Fruit fly (Drosophila melanogaster) whole organism, prepupa: ENCODE results near the gene CG42693.

Experiments
- CG11294 ChIP-seq: fragments of 200-800 bp; sonication (Bioruptor generic); IDR thresholded peaks from 2 replicates; pipeline ENCODE4 v1.3.6; 2022; ENCODE audit warnings: missing biosample characterization, missing genetic modification characterization
- Lpt ChIP-seq: fragments of 200-800 bp; sonication (Bioruptor generic); optimal IDR thresholded peaks from 3 replicates; lab custom pipeline; 2016; ENCODE audit warnings: missing biosample characterization, missing genetic modification characterization
- OdsH ChIP-seq: fragments of 200-800 bp; sonication (Bioruptor generic); optimal IDR thresholded peaks from 3 replicates; lab custom pipeline; 2016; ENCODE audit warnings: missing biosample characterization, missing genetic modification characterization
- Sox14 ChIP-seq: fragments of 200-800 bp; sonication (Bioruptor generic); optimal IDR thresholded peaks from 3 replicates; lab custom pipeline; 2016; ENCODE audit warnings: missing biosample characterization, missing genetic modification characterization
- achi ChIP-seq: fragments of 200-800 bp; sonication (Bioruptor generic); optimal IDR thresholded peaks from 3 replicates; lab custom pipeline; 2016; ENCODE audit warnings: missing biosample characterization, missing genetic modification characterization
- fd59A ChIP-seq: fragments of 200-800 bp; sonication (Bioruptor generic); optimal IDR thresholded peaks from 2 replicates; lab custom pipeline; 2017; ENCODE audit warnings: missing biosample characterization, mild to moderate bottlenecking, missing genetic modification characterization, missing genetic modification reagents

- TF ChIP-seq Lpt (GFP tag; lab: Kevin White, UChicago) (no peak), OdsH (peak; percentile 40), achi (GFP tag; lab: Kevin White, UChicago) (peak; percentile 38), fd59A (GFP tag; lab: Kevin White, UChicago) (peak; percentile 22), CG11294 (GFP tag; lab: Robert Waterston, UW) (peak; percentile 40; the same call in 1 of the 2 replicates), Sox14 (GFP tag; lab: Kevin White, UChicago) (peak; percentile 63)
These were observed 15.2 kb upstream of the CG42693 start for dm6 chr3R:31723206-31723933.
